Fruit fly (Drosophila melanogaster) whole organism, pupa: ENCODE results near the gene Daxx.

Source experiments
- CG10348 ChIP-seq: fragments of 200-800 bp; sonication (Bioruptor generic); IDR thresholded peaks from 2 replicates; pipeline ENCODE4 v1.3.6; 2022; ENCODE audit warnings: missing biosample characterization, missing genetic modification characterization
- CG12605 ChIP-seq: fragments of 200-800 bp; sonication (Bioruptor generic); IDR thresholded peaks from 2 replicates; pipeline ENCODE4 v1.3.6; 2022; ENCODE audit warnings: missing biosample characterization, missing genetic modification characterization
- CG13204 ChIP-seq: fragments of 200-800 bp; sonication (Bioruptor generic); optimal IDR thresholded peaks from 2 replicates; lab custom pipeline; 2018; ENCODE audit warnings: missing biosample characterization, mild to moderate bottlenecking, missing genetic modification characterization, moderate library complexity
- CG14655 ChIP-seq: fragments of 200-800 bp; sonication (Bioruptor generic); optimal IDR thresholded peaks from 3 replicates; lab custom pipeline; 2017; ENCODE audit warnings: mild to moderate bottlenecking, missing biosample characterization, missing genetic modification reagents, missing genetic modification characterization
- CG15710 ChIP-seq: fragments of 200-800 bp; sonication (Bioruptor generic); optimal IDR thresholded peaks from 2 replicates; lab custom pipeline; 2018; ENCODE audit warnings: missing biosample characterization, mild to moderate bottlenecking, missing genetic modification characterization, moderate library complexity
- CG17806 ChIP-seq: fragments of 200-800 bp; sonication (Bioruptor generic); optimal IDR thresholded peaks from 2 replicates; lab custom pipeline; 2018; ENCODE audit warnings: missing biosample characterization, mild to moderate bottlenecking, missing genetic modification characterization, moderate library complexity
- CG32121 ChIP-seq: fragments of 200-800 bp; sonication (Bioruptor generic); IDR thresholded peaks from 2 replicates; pipeline ENCODE4 v1.3.6; 2022; ENCODE audit warnings: missing biosample characterization, missing genetic modification characterization
- CG34367 ChIP-seq: fragments of 200-800 bp; sonication (Bioruptor generic); optimal IDR thresholded peaks from 2 replicates; lab custom pipeline; 2018; ENCODE audit warnings: missing biosample characterization, mild to moderate bottlenecking, missing genetic modification characterization
- CG4496 ChIP-seq: fragments of 200-800 bp; sonication (Bioruptor generic); IDR thresholded peaks from 3 replicates; pipeline ENCODE4 v1.3.6; 2022; ENCODE audit warnings: missing biosample characterization, missing genetic modification characterization
- CG8159 ChIP-seq: fragments of 200-800 bp; sonication (Bioruptor generic); optimal IDR thresholded peaks from 3 replicates; lab custom pipeline; 2018; ENCODE audit warnings: missing biosample characterization, mild to moderate bottlenecking, missing genetic modification characterization, moderate library complexity
- CG8301 ChIP-seq: fragments of 200-800 bp; sonication (Bioruptor generic); optimal IDR thresholded peaks from 2 replicates; lab custom pipeline; 2018; ENCODE audit warnings: missing biosample characterization, mild to moderate bottlenecking, missing genetic modification characterization
- CG9948 ChIP-seq: fragments of 200-800 bp; sonication (Bioruptor generic); optimal IDR thresholded peaks from 2 replicates; lab custom pipeline; 2018; ENCODE audit warnings: missing biosample characterization, mild to moderate bottlenecking, missing genetic modification characterization, moderate library complexity
- D1 ChIP-seq: fragments of 200-800 bp; sonication (Bioruptor generic); optimal IDR thresholded peaks from 2 replicates; lab custom pipeline; 2018; ENCODE audit warnings: missing biosample characterization, mild to moderate bottlenecking, missing genetic modification characterization, moderate library complexity
- EcR ChIP-seq: fragments of 200-800 bp; sonication (Bioruptor generic); optimal IDR thresholded peaks from 3 replicates; lab custom pipeline; 2019; ENCODE audit warnings: missing biosample characterization, missing genetic modification characterization, mild to moderate bottlenecking, moderate library complexity, missing genetic modification reagents
- Ets98B ChIP-seq: fragments of 200-800 bp; sonication (Bioruptor generic); IDR thresholded peaks from 2 replicates; pipeline ENCODE4 v1.3.6; 2022; ENCODE audit warnings: missing biosample characterization, missing genetic modification characterization
- Pif1A ChIP-seq: fragments of 200-800 bp; sonication (Bioruptor generic); optimal IDR thresholded peaks from 3 replicates; lab custom pipeline; 2016; ENCODE audit warnings: missing biosample characterization, missing genetic modification characterization
- Pif1B ChIP-seq: fragments of 200-800 bp; sonication (Bioruptor generic); optimal IDR thresholded peaks from 3 replicates; lab custom pipeline; 2016; ENCODE audit warnings: missing biosample characterization, missing genetic modification characterization
- Snoo ChIP-seq: fragments of 200-800 bp; sonication (Bioruptor generic); optimal IDR thresholded peaks from 3 replicates; lab custom pipeline; 2017; ENCODE audit warnings: missing biosample characterization, mild to moderate bottlenecking, missing genetic modification characterization, inconsistent platforms
- fd96Ca ChIP-seq: fragments of 200-800 bp; sonication (Bioruptor generic); IDR thresholded peaks from 3 replicates; pipeline ENCODE4 v1.3.6; 2022; ENCODE audit warnings: missing biosample characterization, missing genetic modification characterization
- gl ChIP-seq: fragments of 200-800 bp; sonication (Bioruptor generic); optimal IDR thresholded peaks from 2 replicates; lab custom pipeline; 2018; ENCODE audit warnings: missing biosample characterization, mild to moderate bottlenecking, missing genetic modification characterization
- rn ChIP-seq: fragments of 200-800 bp; sonication (Bioruptor generic); IDR thresholded peaks from 2 replicates; pipeline ENCODE4 v1.3.6; 2022; ENCODE audit warnings: missing biosample characterization, missing genetic modification characterization

The Daxx gene

DNA sequence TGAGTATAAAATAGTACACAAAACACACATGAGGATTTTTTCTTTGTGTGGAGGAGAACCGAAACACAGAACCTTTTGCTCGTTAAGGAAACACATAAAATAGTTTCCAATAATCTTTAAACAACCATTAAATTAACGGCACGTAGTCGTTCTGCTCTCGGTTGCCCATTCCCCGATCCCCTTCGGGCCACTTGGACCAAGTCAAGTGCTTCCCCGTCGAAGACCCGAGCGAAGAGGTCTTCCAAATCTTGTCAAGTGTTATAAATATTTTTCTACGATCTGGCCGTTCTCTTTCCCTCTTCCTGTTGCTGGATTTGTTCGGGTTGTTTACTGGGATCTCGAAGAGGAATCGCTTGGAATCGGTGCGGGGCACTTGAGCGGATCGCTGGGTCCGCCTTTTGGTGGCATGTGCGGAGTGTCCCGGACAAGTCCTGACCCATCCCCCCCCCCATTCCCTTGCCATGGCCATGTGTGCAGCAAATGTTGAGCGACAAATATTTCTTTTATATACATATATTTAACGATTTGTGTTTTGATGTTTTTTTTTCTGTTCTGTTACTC lies 50.3 kb downstream of the Daxx start:
- TF ChIP-seq Ets98B (no peak), D1 (no peak), EcR (GFP tag; lab: Kevin White, UChicago) (no peak), CG17806 (tag; lab: Kevin White, UChicago) (no peak), CG12605 (GFP tag; lab: Robert Waterston, UW) (no peak), rn (GFP tag; lab: Robert Waterston, UW) (no peak), Pif1A (no peak), fd96Ca (GFP tag; lab: Robert Waterston, UW) (no peak), CG9948 (tag; lab: Kevin White, UChicago) (no peak), CG10348 (no peak), Pif1B (GFP tag; lab: Kevin White, UChicago) (no peak), gl (tag; lab: Kevin White, UChicago) (no peak), CG8159 (no peak)

DNA sequence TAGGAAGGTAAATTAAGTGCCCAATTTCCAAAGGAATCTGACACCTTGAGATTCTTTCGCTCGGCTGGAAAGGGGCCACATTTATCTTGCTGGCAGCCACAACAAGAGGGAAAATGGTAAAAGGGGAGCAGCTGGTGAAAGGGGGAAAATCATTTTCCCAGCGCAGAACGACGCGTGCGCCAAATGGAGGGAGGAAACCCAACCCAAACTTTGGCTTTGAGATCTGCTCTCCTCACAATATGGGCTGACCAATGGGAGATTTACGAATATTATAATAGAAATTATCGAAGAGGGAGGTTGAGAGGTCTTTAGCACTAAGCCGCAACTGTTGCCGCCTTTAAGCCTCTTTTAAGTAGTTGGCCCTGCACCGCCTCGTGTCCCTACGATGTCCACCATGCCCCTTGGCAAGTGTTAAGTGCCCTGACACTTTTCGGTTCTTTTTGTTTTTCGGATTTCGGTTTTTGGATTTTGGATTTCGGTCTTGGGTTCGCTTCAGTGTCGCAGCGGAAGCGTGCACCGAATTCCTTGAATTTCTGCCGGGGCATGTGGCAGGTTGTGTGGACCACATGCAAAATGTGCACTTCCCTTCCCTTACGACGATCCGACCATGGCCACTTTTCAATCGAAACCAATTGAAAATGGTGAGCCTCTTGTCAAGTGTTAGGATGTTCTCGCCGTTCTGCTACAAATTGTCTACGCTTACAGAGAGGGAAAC lies 51.4 kb downstream of the Daxx start:
- no peak for TF ChIP-seq CG14655 (GFP tag; lab: Kevin White, UChicago)
- TF ChIP-seq CG15710 = no peak
- no peak for TF ChIP-seq CG8159
- no peak for TF ChIP-seq rn (GFP tag; lab: Robert Waterston, UW)
- no peak for TF ChIP-seq Ets98B
- TF ChIP-seq CG34367 (tag; lab: Kevin White, UChicago) = no peak
- no peak for TF ChIP-seq EcR (GFP tag; lab: Kevin White, UChicago)
- no peak for TF ChIP-seq CG4496 (GFP tag; lab: Robert Waterston, UW)
- no peak for TF ChIP-seq CG9948 (tag; lab: Kevin White, UChicago)
- TF ChIP-seq gl (tag; lab: Kevin White, UChicago) = no peak
- TF ChIP-seq fd96Ca (GFP tag; lab: Robert Waterston, UW) = no peak
- TF ChIP-seq D1 = no peak
- no peak for TF ChIP-seq Pif1B (GFP tag; lab: Kevin White, UChicago)
- no peak for TF ChIP-seq CG12605 (GFP tag; lab: Robert Waterston, UW)
- TF ChIP-seq CG8301 = no peak
- no peak for TF ChIP-seq Snoo
- no peak for TF ChIP-seq CG13204

DNA sequence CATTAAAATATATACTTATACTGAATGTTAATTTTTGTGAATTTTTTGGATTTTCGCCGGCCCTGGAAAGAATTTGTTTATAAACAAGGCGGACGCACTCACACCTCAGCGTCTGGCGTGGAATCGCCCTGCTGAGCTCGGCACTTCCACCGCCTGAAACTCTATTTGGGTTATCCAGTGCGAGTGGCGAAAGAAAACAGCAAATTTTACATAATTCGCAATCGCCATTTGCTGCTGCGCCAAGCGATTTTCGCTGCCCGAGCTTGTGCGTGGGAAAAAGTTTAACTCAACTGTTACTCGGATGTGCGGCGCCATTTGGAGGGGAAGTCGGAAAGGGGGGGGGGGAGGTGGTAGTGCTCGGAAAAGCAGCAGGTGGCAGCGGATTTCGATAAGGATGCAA lies 52.2 kb downstream of the Daxx start:
- no peak for TF ChIP-seq fd96Ca (GFP tag; lab: Robert Waterston, UW)
- TF ChIP-seq Ets98B = no peak
- no peak for TF ChIP-seq CG13204
- no peak for TF ChIP-seq CG10348
- no peak for TF ChIP-seq gl (tag; lab: Kevin White, UChicago)
- no peak for TF ChIP-seq rn (GFP tag; lab: Robert Waterston, UW)
- TF ChIP-seq EcR (GFP tag; lab: Kevin White, UChicago) = no peak
- no peak for TF ChIP-seq CG17806 (tag; lab: Kevin White, UChicago)
- TF ChIP-seq CG34367 (tag; lab: Kevin White, UChicago) = no peak
- TF ChIP-seq Pif1A = no peak
- no peak for TF ChIP-seq CG9948 (tag; lab: Kevin White, UChicago)
- no peak for TF ChIP-seq CG4496 (GFP tag; lab: Robert Waterston, UW)
- no peak for TF ChIP-seq CG8301
- TF ChIP-seq D1 = no peak
- TF ChIP-seq CG32121 (GFP tag; lab: Robert Waterston, UW) = no peak
- no peak for TF ChIP-seq Snoo

DNA sequence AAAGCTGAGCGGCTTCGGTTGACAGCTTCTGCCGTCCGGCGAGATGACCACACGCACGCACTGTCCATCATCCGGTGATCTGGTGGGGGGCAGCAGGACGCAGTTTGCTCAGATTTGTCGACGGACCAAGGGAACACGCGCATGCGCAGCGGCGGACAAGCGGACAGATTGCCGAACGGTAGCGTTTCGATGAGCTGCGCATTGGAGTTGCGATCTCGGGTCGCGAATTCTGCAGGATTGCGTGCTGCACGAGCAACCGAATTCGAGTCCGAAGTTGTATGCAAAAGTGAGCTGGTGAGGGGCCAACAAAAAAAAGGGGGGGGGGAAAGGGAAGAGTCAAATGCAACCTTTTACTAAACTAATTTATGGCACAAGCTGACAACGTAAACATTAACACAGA lies 53.0 kb downstream of the Daxx start:
- no peak for TF ChIP-seq CG8301
- no peak for TF ChIP-seq D1
- TF ChIP-seq CG9948 (tag; lab: Kevin White, UChicago) = no peak
- TF ChIP-seq CG32121 (GFP tag; lab: Robert Waterston, UW) = no peak
- no peak for TF ChIP-seq EcR (GFP tag; lab: Kevin White, UChicago)
- peak; percentile 0 for TF ChIP-seq CG13204
- TF ChIP-seq CG8159 = no peak
- no peak for TF ChIP-seq CG10348

dm6 chr2L:6534125-6534815 lies 53.5 kb downstream of the Daxx start:
- TF ChIP-seq CG15710 (no peak), CG8301 (no peak), CG14655 (GFP tag; lab: Kevin White, UChicago) (no peak), Pif1B (GFP tag; lab: Kevin White, UChicago) (no peak)

DNA sequence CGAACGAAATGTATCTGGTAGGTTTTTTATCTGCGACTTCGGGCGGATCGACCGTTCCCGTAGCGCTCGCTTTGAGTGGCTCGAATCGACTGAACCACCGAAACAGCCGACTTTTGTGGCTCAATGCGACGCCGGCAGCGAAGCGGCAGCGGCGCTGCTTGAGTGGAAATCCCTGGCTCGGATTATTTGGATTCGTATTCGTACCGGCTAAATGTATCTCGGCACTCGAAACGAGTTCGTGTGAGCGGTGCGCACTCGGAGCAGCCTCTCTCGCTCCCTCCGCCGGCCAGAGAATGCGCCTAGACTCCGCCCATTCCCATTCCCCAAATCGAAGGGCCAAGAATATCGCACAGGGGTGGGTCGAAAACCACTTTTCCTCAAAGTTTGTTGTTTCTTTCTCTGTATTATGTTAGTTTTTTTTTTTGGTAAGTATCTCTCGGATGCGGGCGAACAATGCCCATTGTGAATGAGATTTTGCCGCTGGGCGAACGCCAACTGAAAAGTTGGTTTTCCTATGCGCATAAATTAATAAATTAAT lies 55.4 kb downstream of the Daxx start:
- no peak for TF ChIP-seq CG17806 (tag; lab: Kevin White, UChicago)
- TF ChIP-seq EcR (GFP tag; lab: Kevin White, UChicago) = peak; percentile 3
